Worm (Caenorhabditis elegans) whole organism, early embryonic: ENCODE measurements around the gene Y113G7A.14.

Experiments used
- B0310.2 ChIP-seq: sonication (generic microtip); optimal IDR thresholded peaks from 2 replicates; lab custom pipeline; 2016; ENCODE audit warnings: mild to moderate bottlenecking, missing genetic modification characterization, missing compliant biosample characterization
- F13C5.2 ChIP-seq: sonication (generic microtip); optimal IDR thresholded peaks from 2 replicates; lab custom pipeline; 2017; ENCODE audit warnings: mild to moderate bottlenecking, missing genetic modification characterization, inconsistent platforms, missing compliant biosample characterization
- aly-1 ChIP-seq: sonication (generic microtip); optimal IDR thresholded peaks from 2 replicates; lab custom pipeline; 2016; ENCODE audit warnings: missing genetic modification characterization, missing compliant biosample characterization
- ama-1 ChIP-seq: fragments of 150-350 bp; optimal IDR thresholded peaks from 2 replicates; lab custom pipeline; 2014
- ceh-13 ChIP-seq: fragments of 200-800 bp; sonication (Bioruptor generic); optimal IDR thresholded peaks from 2 replicates; lab custom pipeline; 2018; ENCODE audit warnings: mild to moderate bottlenecking, missing genetic modification characterization, missing compliant biosample characterization
- ceh-36 ChIP-seq: sonication (generic microtip); optimal IDR thresholded peaks from 2 replicates; lab custom pipeline; 2016; ENCODE audit warnings: missing genetic modification characterization, inconsistent platforms, missing compliant biosample characterization
- ets-7 ChIP-seq: sonication (generic microtip); optimal IDR thresholded peaks from 2 replicates; lab custom pipeline; 2016; ENCODE audit warnings: missing genotype, missing genetic modification characterization, missing compliant biosample characterization
- flt-1 ChIP-seq: fragments of 200-800 bp; sonication (Bioruptor generic); IDR thresholded peaks from 2 replicates; pipeline ENCODE4 v1.3.6; 2022; ENCODE audit warnings: missing genetic modification characterization, missing compliant biosample characterization
- hmbx-1 ChIP-seq: sonication (generic microtip); optimal IDR thresholded peaks from 2 replicates; lab custom pipeline; 2016; ENCODE audit warnings: mild to moderate bottlenecking, missing genetic modification characterization, missing compliant biosample characterization
- hmg-4 ChIP-seq: fragments of 200-800 bp; sonication (Bioruptor generic); optimal IDR thresholded peaks from 2 replicates; lab custom pipeline; 2018; ENCODE audit warnings: mild to moderate bottlenecking, missing genetic modification characterization, missing compliant biosample characterization
- hnd-1 ChIP-seq: sonication (generic microtip); optimal IDR thresholded peaks from 2 replicates; lab custom pipeline; 2016; ENCODE audit warnings: missing genetic modification characterization, missing compliant biosample characterization
- pes-1 ChIP-seq: fragments of 200-800 bp; sonication (Bioruptor generic); IDR thresholded peaks from 2 replicates; pipeline ENCODE4 v1.3.6; 2022; ENCODE audit warnings: missing genetic modification reagents, missing genetic modification characterization, missing compliant biosample characterization
- scrt-1 ChIP-seq: fragments of 200-800 bp; sonication (Bioruptor generic); IDR thresholded peaks from 2 replicates; pipeline ENCODE4 v1.3.6; 2022; ENCODE audit warnings: missing genetic modification characterization, missing compliant biosample characterization
- sea-1 ChIP-seq: fragments of 200-800 bp; sonication (Bioruptor generic); conservative IDR thresholded peaks from 2 replicates; pipeline ENCODE4 v1.3.6; 2022; ENCODE audit warnings: missing genetic modification characterization, missing compliant biosample characterization
- tbx-11 ChIP-seq: fragments of 200-800 bp; sonication (Bioruptor generic); IDR thresholded peaks from 2 replicates; pipeline ENCODE4 v1.3.6; 2022; ENCODE audit warnings: missing genetic modification characterization, missing compliant biosample characterization
- tbx-37 ChIP-seq: fragments of 200-800 bp; sonication (Bioruptor generic); conservative IDR thresholded peaks from 2 replicates; pipeline ENCODE4 v1.3.6; 2022; ENCODE audit warnings: missing genetic modification reagents, missing genetic modification characterization, missing compliant biosample characterization
- tra-4 ChIP-seq: sonication (generic microtip); optimal IDR thresholded peaks from 2 replicates; lab custom pipeline; 2017; ENCODE audit warnings: missing genetic modification characterization, missing compliant biosample characterization

Y113G7A.14 gene

DNA sequence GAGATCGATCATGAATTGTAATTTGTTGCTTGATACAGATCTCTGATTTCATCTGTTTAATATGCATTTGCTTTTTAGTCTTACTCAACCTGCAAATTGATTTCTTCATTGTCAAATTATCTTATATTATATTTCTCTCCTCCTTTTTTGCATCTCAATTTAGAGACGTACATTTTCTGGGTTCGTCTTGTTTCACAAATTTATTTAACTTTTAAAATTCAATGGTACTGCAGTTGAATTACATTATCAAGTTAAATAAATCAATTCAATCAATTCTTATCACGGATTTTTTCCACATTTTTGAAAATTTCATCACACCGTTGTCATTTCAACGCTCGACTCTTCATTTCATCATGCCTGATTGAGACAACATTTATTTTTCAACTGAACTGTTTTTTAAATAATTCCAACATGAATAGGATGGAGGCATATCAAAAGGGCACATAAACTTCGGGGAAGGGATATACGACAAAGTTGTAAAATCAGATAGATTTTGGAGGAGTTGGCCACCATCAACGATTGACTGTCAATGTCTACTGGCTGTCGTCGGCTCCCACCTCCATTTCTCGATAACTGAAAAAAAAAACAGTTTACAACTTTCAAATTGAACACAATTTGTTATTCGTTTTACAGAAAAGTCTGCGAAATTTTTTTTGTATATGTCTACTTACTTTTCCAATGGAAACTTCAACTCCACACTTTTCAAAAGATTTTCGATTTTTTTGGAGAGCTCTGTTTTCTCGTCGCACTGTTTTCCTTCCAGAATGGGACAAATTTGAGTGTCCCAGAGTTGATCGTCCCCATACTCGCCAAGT lies 24.2 kb upstream of the Y113G7A.14 start:
- TF ChIP-seq ceh-13 (GFP tag; lab: Kevin White, UChicago) (no peak), scrt-1 (GFP tag; lab: Robert Waterston, UW) (no peak), tbx-11 (GFP tag; lab: Robert Waterston, UW) (no peak), tra-4 (tag; lab: Kevin White, UChicago) (no peak), hnd-1 (tag; lab: Kevin White, UChicago) (no peak), F13C5.2 (no peak)

DNA sequence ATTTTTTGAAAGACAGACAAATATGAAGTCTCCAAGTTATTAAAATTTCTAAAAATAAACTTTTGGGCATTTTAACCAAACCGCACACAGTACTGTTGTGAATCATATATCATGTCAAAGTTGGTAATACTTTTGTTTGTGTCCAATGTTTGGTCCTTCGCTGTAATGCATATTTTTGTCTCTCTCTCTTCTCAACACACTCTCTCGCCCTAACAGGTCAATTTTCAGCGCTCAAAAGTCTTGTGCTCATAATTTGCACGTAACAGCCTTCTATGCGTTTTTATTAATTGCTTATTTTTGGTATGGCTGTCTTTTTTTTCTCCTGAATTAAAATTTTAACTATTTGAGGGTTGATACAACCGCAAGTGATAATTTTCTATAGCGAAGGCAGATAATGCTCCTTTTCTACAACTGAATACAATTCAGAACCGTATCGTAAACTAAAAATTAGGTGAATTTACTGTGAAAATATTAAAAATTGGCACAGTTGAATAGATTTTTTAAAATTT lies 23.6 kb upstream of the Y113G7A.14 start:
- TF ChIP-seq hnd-1 (tag; lab: Kevin White, UChicago) = no peak
- no peak for TF ChIP-seq ama-1 (lab: Kevin White, UChicago)
- TF ChIP-seq tra-4 (tag; lab: Kevin White, UChicago) = no peak
- no peak for TF ChIP-seq F13C5.2
- TF ChIP-seq hmbx-1 (tag; lab: Kevin White, UChicago) = no peak
- no peak for TF ChIP-seq scrt-1 (GFP tag; lab: Robert Waterston, UW)
- TF ChIP-seq ceh-13 (GFP tag; lab: Kevin White, UChicago) = no peak
- no peak for TF ChIP-seq ceh-36 (tag; lab: Kevin White, UChicago)

DNA sequence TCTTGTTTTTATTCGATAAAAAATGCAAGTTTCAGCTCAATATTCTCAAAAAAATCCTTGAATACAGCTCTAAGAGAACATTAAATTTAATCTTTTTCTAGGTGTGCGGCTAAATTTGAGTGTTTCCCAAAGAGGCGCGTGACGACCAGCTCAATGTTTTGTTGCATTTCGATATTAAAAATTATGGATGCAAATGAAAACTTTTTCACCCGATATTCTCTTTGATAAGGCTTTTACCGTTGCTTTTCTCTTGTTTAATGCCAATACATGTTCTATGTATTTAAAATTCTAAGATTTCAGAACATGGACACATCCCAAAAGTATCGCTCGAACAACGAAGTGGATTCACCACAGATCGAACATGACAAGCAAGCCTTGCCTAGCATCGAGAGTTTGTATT lies 20.0 kb upstream of the Y113G7A.14 start, which contains the start of gene F19B2.6:
Gene F19B2.6 (plus strand): TSS at position 301 of the 400 bp plus-strand sequence.
- TF ChIP-seq sea-1 = no peak

DNA sequence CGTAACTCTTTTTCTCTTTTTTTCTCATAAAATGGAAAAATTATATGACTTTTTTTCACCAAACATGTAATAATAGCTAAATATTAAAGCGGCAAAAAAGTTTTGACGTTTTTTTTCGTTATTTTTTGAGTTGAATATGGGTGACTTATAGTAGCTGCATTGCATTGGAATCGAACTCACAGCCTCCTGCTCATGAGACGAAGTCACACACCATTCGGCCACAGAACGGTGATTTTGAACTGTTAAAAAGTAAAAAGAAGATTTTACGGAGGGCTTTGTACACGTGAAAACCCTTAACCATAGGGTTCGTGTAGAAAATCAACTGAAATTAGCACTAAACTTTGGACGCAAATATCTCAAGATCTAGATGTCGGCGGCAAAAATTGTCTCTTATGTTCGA lies 13.6 kb upstream of the Y113G7A.14 start:
- TF ChIP-seq B0310.2 (tag; lab: Kevin White, UChicago) = no peak
- TF ChIP-seq ceh-36 (tag; lab: Kevin White, UChicago) = no peak
- no peak for TF ChIP-seq sea-1
- no peak for TF ChIP-seq hmg-4
- TF ChIP-seq ets-7 = no peak
- TF ChIP-seq hmbx-1 (tag; lab: Kevin White, UChicago) = no peak
- no peak for TF ChIP-seq ama-1 (lab: Kevin White, UChicago)
- TF ChIP-seq flt-1 (GFP tag; lab: Robert Waterston, UW) = no peak
- TF ChIP-seq tbx-37 (GFP tag; lab: Robert Waterston, UW) = no peak
- TF ChIP-seq tra-4 (tag; lab: Kevin White, UChicago) = no peak
- TF ChIP-seq pes-1 (GFP tag; lab: Robert Waterston, UW) = no peak
- TF ChIP-seq hnd-1 (tag; lab: Kevin White, UChicago) = no peak
- no peak for TF ChIP-seq F13C5.2
- no peak for TF ChIP-seq tbx-11 (GFP tag; lab: Robert Waterston, UW)

DNA sequence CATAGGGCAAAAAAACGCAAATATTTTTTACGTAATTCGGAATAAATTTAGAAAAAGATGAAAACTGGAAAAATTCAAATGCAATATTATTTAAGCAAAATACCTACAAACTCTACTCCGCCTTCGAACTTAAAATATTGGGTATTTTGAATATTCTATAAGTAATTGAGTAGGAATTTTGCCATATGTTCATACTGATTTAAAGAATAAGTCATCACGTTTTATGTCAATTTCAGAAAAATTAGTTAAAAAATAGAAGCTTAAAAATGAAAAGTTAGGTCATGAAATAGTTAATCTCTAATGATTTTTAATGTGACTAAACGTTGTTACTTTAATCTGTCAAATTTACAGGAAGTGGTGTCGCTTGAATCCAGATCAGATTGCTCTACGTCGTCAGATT lies 13.2 kb upstream of the Y113G7A.14 start, which contains the start of gene F19B2.7:
Gene F19B2.7 (plus strand): TSS at position 301 of the 400 bp plus-strand sequence.
- TF ChIP-seq F13C5.2 (no peak), sea-1 (no peak), tbx-37 (GFP tag; lab: Robert Waterston, UW) (no peak), ceh-36 (tag; lab: Kevin White, UChicago) (no peak), ama-1 (lab: Kevin White, UChicago) (no peak), scrt-1 (GFP tag; lab: Robert Waterston, UW) (no peak), aly-1 (no peak), B0310.2 (tag; lab: Kevin White, UChicago) (no peak), pes-1 (GFP tag; lab: Robert Waterston, UW) (no peak), hmg-4 (no peak), ets-7 (no peak), flt-1 (GFP tag; lab: Robert Waterston, UW) (no peak), hmbx-1 (tag; lab: Kevin White, UChicago) (no peak), hnd-1 (tag; lab: Kevin White, UChicago) (no peak)

DNA sequence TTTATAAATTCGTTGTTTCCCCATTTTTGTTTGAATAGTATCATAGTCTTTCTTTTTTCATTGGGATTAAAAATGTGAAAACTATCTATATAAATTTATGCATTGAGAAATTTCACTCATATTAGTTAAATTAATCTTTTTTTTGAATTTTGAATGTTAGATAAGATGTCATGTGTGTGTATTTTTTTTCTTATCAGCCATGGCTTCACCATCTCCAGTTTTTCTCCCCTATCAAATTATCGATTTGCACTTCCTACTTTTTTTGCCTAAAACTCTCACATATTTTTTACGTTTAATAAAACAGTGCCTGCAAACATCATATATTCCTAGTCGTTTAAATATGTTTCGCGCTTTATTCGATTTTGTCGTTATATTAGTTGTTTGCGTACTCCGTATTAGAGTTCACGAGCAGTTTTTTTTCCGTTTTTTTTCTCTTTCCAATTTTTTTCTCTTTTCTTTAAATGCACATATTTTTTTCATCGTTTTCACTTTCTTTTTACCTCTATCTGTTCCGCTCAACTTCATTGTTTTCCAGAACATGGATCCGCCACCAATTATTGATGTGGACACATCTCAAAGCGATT lies 9.5 kb upstream of the Y113G7A.14 start, which contains the start of gene Y113G7A.13:
Gene Y113G7A.13 (plus strand): TSS at position 534 of the 584 bp plus-strand sequence.
- TF ChIP-seq ceh-36 (tag; lab: Kevin White, UChicago) = no peak
- no peak for TF ChIP-seq ceh-13 (GFP tag; lab: Kevin White, UChicago)
- no peak for TF ChIP-seq flt-1 (GFP tag; lab: Robert Waterston, UW)
- TF ChIP-seq tbx-37 (GFP tag; lab: Robert Waterston, UW) = no peak
- no peak for TF ChIP-seq hmg-4
- TF ChIP-seq B0310.2 (tag; lab: Kevin White, UChicago) = no peak
- TF ChIP-seq hmbx-1 (tag; lab: Kevin White, UChicago) = no peak
- no peak for TF ChIP-seq tra-4 (tag; lab: Kevin White, UChicago)
- no peak for TF ChIP-seq ama-1 (lab: Kevin White, UChicago)
- TF ChIP-seq pes-1 (GFP tag; lab: Robert Waterston, UW) = no peak

DNA sequence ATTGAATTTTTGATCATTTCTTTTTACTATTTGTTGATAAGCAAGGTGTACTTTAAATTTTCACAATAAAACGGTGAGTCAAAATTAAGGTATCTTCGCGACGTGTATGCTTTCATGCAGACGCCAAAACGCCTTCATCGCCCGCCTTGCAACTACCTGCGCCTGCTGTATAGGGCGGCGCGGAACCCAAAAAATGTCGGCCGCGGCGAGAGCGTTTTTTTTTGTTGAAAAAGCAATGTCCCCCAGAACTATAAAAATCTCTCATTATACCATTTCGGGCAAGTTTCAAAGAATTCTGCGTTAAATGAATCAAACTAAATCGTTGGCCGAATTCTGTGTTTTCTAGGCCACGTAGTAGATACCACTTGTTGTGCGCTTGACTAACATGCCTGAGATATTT lies 5.5 kb upstream of the Y113G7A.14 start:
- no peak for TF ChIP-seq B0310.2 (tag; lab: Kevin White, UChicago)
- TF ChIP-seq tbx-11 (GFP tag; lab: Robert Waterston, UW) = no peak
- no peak for TF ChIP-seq tbx-37 (GFP tag; lab: Robert Waterston, UW)
- no peak for TF ChIP-seq hnd-1 (tag; lab: Kevin White, UChicago)
- TF ChIP-seq scrt-1 (GFP tag; lab: Robert Waterston, UW) = no peak
